Worm (Caenorhabditis elegans): ENCODE data around the gene nhr-15.

The nhr-15 gene

ce11 chrV:346005-346404 is 33.5 kb downstream of the nhr-15 start:
- TF ChIP-seq aha-1 (tag), result peak; percentile 70
- peak in 1 of 2 experiments; percentile 74 for TF ChIP-seq unc-62 (GFP tag; optimal IDR thresholded peaks at IDR 0.05 in 1 of 2)
- no peak for TF ChIP-seq unc-62 (tag; optimal IDR thresholded peaks at IDR 0.05)
- TF ChIP-seq duxl-1 (tag; optimal IDR thresholded peaks at IDR 0.05; ENCODE audit: poor library complexity), result no peak

ce11 chrV:347561-348345 is 35.2 kb downstream of the nhr-15 start:
- TF ChIP-seq hlh-30 (tag; optimal IDR thresholded peaks at IDR 0.05; ENCODE audit: insufficient read depth) (peak; percentile 5), dmd-6 (GFP tag; IDR thresholded peaks at IDR 0.05) (peak; percentile 17; the same call in 1 of the 2 replicates), ceh-28 (tag; optimal IDR thresholded peaks at IDR 0.05) (no peak), lsy-2 (tag; optimal IDR thresholded peaks at IDR 0.05) (no peak), hlh-11 (tag; optimal IDR thresholded peaks at IDR 0.05) (peak; percentile 70), zip-2 (tag; optimal IDR thresholded peaks at IDR 0.05) (no peak), set-16 (GFP tag; IDR thresholded peaks at IDR 0.05) (no peak)

- TF ChIP-seq set-16 (GFP tag; IDR thresholded peaks at IDR 0.05) (peak; percentile 27; the same call in 1 of the 2 replicates), dmd-8 (GFP tag; IDR thresholded peaks at IDR 0.05) (no peak), nhr-25 (tag; optimal IDR thresholded peaks at IDR 0.05; ENCODE audit: borderline replicate concordance, insufficient read depth) (peak; percentile 53), pha-4 (GFP tag; IDR thresholded peaks at IDR 0.05) (peak; percentile 63; the same call in 1 of the 2 replicates), pha-4 (tag; optimal IDR thresholded peaks at IDR 0.05) (no peak), mep-1 (tag; optimal IDR thresholded peaks at IDR 0.05) (peak; percentile 84), ceh-44 (GFP tag; IDR thresholded peaks at IDR 0.05) (no peak), ctbp-1 (GFP tag; IDR thresholded peaks at IDR 0.05) (peak; percentile 54), zfp-3 (GFP tag; conservative IDR thresholded peaks at IDR 0.05) (0 out of 2 replicates have a peak, but pooled peaks have one; percentile 59), php-3 (GFP tag; IDR thresholded peaks at IDR 0.05) (0 out of 2 replicates have a peak, but pooled peaks have one; percentile 23), nhr-41 (GFP tag; IDR thresholded peaks at IDR 0.05) (no peak), lin-1 (GFP tag; IDR thresholded peaks at IDR 0.05) (peak; percentile 85), unc-39 (tag; optimal IDR thresholded peaks at IDR 0.05) (no peak), nhr-237 (tag; optimal IDR thresholded peaks at IDR 0.05) (no peak), R02D3.7 (tag; optimal IDR thresholded peaks at IDR 0.05) (no peak), lin-29 (GFP tag; IDR thresholded peaks at IDR 0.05) (no peak), cey-2 (tag; optimal IDR thresholded peaks at IDR 0.05; ENCODE audit: borderline replicate concordance, insufficient read depth) (no peak), F49E8.2 (tag; optimal IDR thresholded peaks at IDR 0.05; ENCODE audit: borderline replicate concordance) (no peak), hlh-11 (tag; optimal IDR thresholded peaks at IDR 0.05) (peak; percentile 93), lim-7 (GFP tag; IDR thresholded peaks at IDR 0.05) (peak; percentile 55; the same call in 1 of the 2 replicates), mdl-1 (tag; optimal IDR thresholded peaks at IDR 0.05) (peak; percentile 71 to 96), lin-15B (tag; optimal IDR thresholded peaks at IDR 0.05) (no peak), arid-1 (GFP tag; conservative IDR thresholded peaks at IDR 0.05) (peak; percentile 46; the same call in 1 of the 2 replicates), lin-38 (GFP tag; IDR thresholded peaks at IDR 0.05) (peak; percentile 97), egl-27 (tag; optimal IDR thresholded peaks at IDR 0.05) (no peak), nhr-6 (tag; optimal IDR thresholded peaks at IDR 0.05) (peak; percentile 59), duxl-1 (tag; optimal IDR thresholded peaks at IDR 0.05; ENCODE audit: poor library complexity) (no peak), Y5F2A.4 (GFP tag; optimal IDR thresholded peaks at IDR 0.05) (no peak), ceh-20 (GFP tag; IDR thresholded peaks at IDR 0.05) (no peak), ceh-62 (tag; optimal IDR thresholded peaks at IDR 0.05) (no peak), nhr-48 (tag; optimal IDR thresholded peaks at IDR 0.05) (no peak), aly-2 (tag; optimal IDR thresholded peaks at IDR 0.05) (no peak), nhr-102 (tag; optimal IDR thresholded peaks at IDR 0.05) (peak; percentile 28), spr-3 (GFP tag; optimal IDR thresholded peaks at IDR 0.05) (no peak), Y48G9A.11 (GFP tag; IDR thresholded peaks at IDR 0.05) (no peak), fos-1 (tag; optimal IDR thresholded peaks at IDR 0.05) (no peak), vab-7 (GFP tag; IDR thresholded peaks at IDR 0.05) (peak; percentile 51; the same call in 1 of the 2 replicates), ztf-7 (tag; optimal IDR thresholded peaks at IDR 0.05) (peak; percentile 53)
Measured at ce11 chrV:349054-349453, 36.5 kb downstream of the nhr-15 start, which contains the start of gene atg-9. TSS of gene atg-9 (plus strand) at chrV:349385.

Measured in whole organism, L4 larva.